Worm (Caenorhabditis elegans) whole organism, late embryonic: Measurements from ENCODE around the gene hda-11.

Experiments
- T23F11.4 ChIP-seq: fragments of 200-800 bp; sonication (Bioruptor generic); optimal IDR thresholded peaks from 2 replicates; lab custom pipeline; 2018; ENCODE audit warnings: mild to moderate bottlenecking, missing genetic modification characterization, missing compliant biosample characterization
- elt-4 ChIP-seq: sonication (generic microtip); optimal IDR thresholded peaks from 2 replicates; lab custom pipeline; 2016; ENCODE audit warnings: missing genetic modification characterization, missing compliant biosample characterization
- hlh-30 ChIP-seq: sonication (generic microtip); optimal IDR thresholded peaks from 2 replicates; lab custom pipeline; 2017; ENCODE audit warnings: antibody characterized with exemption, missing genetic modification characterization, missing compliant biosample characterization; ENCODE audit not compliant: insufficient read depth
- syd-9 ChIP-seq: sonication (generic microtip); optimal IDR thresholded peaks from 2 replicates; lab custom pipeline; 2016; ENCODE audit warnings: mild to moderate bottlenecking, missing genetic modification characterization, moderate library complexity, missing compliant biosample characterization

ce11 chrV:10528500-10528899, 2.5 kb downstream of the hda-11 start, which contains the start of gene F25D1.3:
- TF ChIP-seq hlh-30 (no peak), syd-9 (tag; lab: Kevin White, UChicago) (no peak), T23F11.4 (GFP tag; lab: Kevin White, UChicago) (no peak), elt-4 (tag; lab: Kevin White, UChicago) (no peak)
